Worm (Caenorhabditis elegans) whole organism, late embryonic: ENCODE measurements around the gene snf-5.

Experiments used
- dve-1 ChIP-seq: sonication (generic microtip); optimal IDR thresholded peaks from 2 replicates; lab custom pipeline; 2017; ENCODE audit warnings: antibody characterized with exemption, mild to moderate bottlenecking, missing genetic modification characterization, missing compliant biosample characterization
- fkh-10 ChIP-seq: fragments of 150-350 bp; optimal IDR thresholded peaks from 2 replicates; lab custom pipeline; 2014; ENCODE audit warnings: missing biosample characterization, missing genetic modification reagents, missing genetic modification characterization
- fkh-6 ChIP-seq: sonication (generic microtip); optimal IDR thresholded peaks from 2 replicates; lab custom pipeline; 2016; ENCODE audit warnings: missing genetic modification characterization, missing compliant biosample characterization
- nfya-1 ChIP-seq: sonication (generic microtip); optimal IDR thresholded peaks from 2 replicates; lab custom pipeline; 2017; ENCODE audit warnings: missing genetic modification characterization, mild to moderate bottlenecking, missing compliant biosample characterization, antibody characterized with exemption, moderate library complexity
- odd-2 ChIP-seq: sonication (generic microtip); optimal IDR thresholded peaks from 2 replicates; lab custom pipeline; 2017; ENCODE audit warnings: antibody characterized with exemption, mild to moderate bottlenecking, missing genetic modification characterization, missing compliant biosample characterization
- pag-3 ChIP-seq: sonication (generic microtip); optimal IDR thresholded peaks from 2 replicates; lab custom pipeline; 2016; ENCODE audit warnings: missing compliant biosample characterization, missing genetic modification characterization, borderline replicate concordance
- pat-9 ChIP-seq: fragments of 200-800 bp; sonication (Bioruptor generic); optimal IDR thresholded peaks from 2 replicates; lab custom pipeline; 2018; ENCODE audit warnings: mild to moderate bottlenecking, missing genetic modification characterization, moderate library complexity, missing compliant biosample characterization
- pqm-1 ChIP-seq: sonication (generic microtip); optimal IDR thresholded peaks from 2 replicates; lab custom pipeline; 2016; ENCODE audit warnings: missing genetic modification characterization, missing compliant biosample characterization
- unc-55 ChIP-seq: sonication (generic microtip); optimal IDR thresholded peaks from 2 replicates; lab custom pipeline; 2017; ENCODE audit warnings: missing biosample characterization, missing genetic modification reagents, missing genetic modification characterization
- ztf-16 ChIP-seq: sonication (generic microtip); optimal IDR thresholded peaks from 2 replicates; lab custom pipeline; 2017; ENCODE audit warnings: missing genetic modification characterization, missing compliant biosample characterization

ce11 chrII:12897361-12897760, 31.8 kb upstream of the snf-5 start:
- no peak for TF ChIP-seq pag-3
- TF ChIP-seq unc-55: no peak
- no peak for TF ChIP-seq pat-9 (tag; lab: Kevin White, UChicago)
- TF ChIP-seq ztf-16 (tag; lab: Kevin White, UChicago): no peak
- TF ChIP-seq odd-2 (tag; lab: Kevin White, UChicago): no peak
- TF ChIP-seq nfya-1: no peak
- TF ChIP-seq fkh-10: no peak
- TF ChIP-seq fkh-6 (tag; lab: Kevin White, UChicago): no peak
- TF ChIP-seq pqm-1 (tag; lab: Kevin White, UChicago): no peak
- TF ChIP-seq dve-1: no peak
